Fruit fly (Drosophila melanogaster) ovary, adult (tissue): Measurements from ENCODE around the gene CG11839.

Experiments used
- CG17801 ChIP-seq: fragments of 200-800 bp; optimal IDR thresholded peaks from 2 replicates; lab custom pipeline; 2019; ENCODE audit warnings: missing biosample characterization, mild to moderate bottlenecking, missing genetic modification characterization, moderate library complexity; ENCODE audit not compliant: partially characterized antibody

CG11839 gene

DNA sequence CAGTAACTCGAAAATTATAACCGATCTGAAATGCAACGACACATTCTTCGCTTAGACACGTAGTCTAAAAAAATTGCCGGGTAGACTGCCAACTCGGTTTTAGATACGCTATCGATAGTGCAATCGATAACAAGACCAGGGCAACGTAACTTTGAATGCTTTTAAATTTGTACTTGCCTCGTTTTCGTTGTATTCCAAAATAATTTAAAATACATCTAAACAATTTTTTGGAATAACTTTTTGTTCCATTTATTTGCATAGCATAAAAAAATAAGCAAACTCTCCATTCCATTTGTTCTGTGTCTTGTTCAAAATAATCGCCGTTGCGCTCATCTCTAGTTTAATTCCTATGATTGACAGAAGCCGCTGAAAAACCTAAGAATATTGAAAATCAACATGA lies at the start of gene CG11839, which contains the start of gene Stt3B:
Gene CG11839 (plus strand): TSS at position 359 of the 400 bp plus-strand sequence.
Gene Stt3B (minus strand): TSS at position 69 of the 400 bp plus-strand sequence.
- TF ChIP-seq CG17801 (GFP tag; lab: Kevin White, UChicago): peak; percentile 77

dm6 chr3R:25023056-25023455 lies 46.7 kb upstream of the CG11839 start, which contains the start of gene beta4GalT7:
Gene beta4GalT7 (plus strand): TSS chr3R:25023256.
- TF ChIP-seq CG17801 (GFP tag; lab: Kevin White, UChicago): no peak

- TF ChIP-seq CG17801 (GFP tag; lab: Kevin White, UChicago): peak; percentile 93
These were observed 44.7 kb upstream of the CG11839 start, which contains the start of the genes EMC6 and Hr96 for dm6 chr3R:25024895-25025557. Gene EMC6 (minus strand): TSS chr3R:25025017. Gene Hr96 (plus strand): TSS chr3R:25025235.

dm6 chr3R:25027281-25028219 lies 42.2 kb upstream of the CG11839 start:
- TF ChIP-seq CG17801 (GFP tag; lab: Kevin White, UChicago): no peak

DNA sequence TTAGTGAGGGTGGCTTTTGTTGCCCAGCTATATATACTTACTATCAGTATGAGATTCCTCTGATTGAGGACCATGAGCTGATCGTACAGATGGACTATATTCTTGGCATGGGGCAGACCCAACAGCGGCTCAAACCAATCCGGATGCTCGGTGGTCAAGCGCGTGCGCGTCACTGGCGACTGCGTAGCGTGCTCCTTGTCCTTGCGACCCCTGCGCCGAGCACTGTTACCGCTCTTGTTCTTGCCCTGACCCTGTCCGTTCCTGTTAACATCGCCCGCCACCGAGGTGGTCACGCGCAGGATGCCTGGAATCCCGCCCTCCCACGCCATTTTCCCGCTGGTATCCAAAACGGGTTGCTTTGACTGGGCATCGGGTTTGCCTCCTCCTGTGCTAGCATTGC lies 37.0 kb upstream of the CG11839 start:
- no peak for TF ChIP-seq CG17801 (GFP tag; lab: Kevin White, UChicago)

DNA sequence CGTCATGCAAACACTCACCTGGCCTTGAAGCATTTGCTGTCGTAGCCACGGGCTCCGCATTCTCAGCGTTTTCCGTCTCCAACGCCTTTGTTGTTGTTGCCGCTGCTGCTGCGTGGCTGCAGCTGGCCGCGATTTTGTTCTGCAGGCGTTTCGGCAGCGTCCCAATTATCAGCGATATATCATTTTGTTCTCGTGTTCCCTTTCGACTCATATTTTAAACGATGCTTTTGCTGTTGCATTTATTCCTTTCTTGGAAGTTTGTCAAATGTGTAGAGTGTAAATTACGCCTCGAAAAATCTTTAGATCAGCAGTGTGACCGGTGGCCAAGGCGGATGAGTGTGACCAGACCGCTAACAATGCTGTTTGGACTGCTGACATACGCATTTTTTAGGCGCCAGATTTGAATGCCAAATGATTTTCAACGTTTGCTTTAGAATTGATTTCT lies 36.6 kb upstream of the CG11839 start, which contains the start of gene Smg6:
Gene Smg6 (minus strand): TSS at position 324 of the 445 bp plus-strand sequence.
- peak; percentile 35 for TF ChIP-seq CG17801 (GFP tag; lab: Kevin White, UChicago)

DNA sequence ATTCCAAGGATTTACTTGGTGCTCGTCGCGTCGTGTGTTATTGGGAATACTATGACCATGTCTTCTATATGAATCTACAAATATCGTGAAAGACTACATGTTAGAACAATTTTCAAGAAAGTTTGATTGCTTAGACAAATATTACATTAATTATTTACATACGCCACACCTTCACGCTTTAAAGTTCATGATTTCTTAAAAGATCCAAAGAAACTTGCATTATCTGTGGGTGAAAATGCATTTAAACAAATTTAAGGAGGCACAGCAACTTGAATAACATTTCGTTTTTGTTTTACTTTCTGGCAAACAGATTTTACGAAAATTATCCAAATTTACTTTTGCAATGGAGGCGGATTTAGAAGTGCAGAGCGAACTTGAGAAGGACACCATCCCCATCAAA lies 33.1 kb upstream of the CG11839 start, which contains the start of gene CG31115:
Gene CG31115 (plus strand): TSS at position 301 of the 400 bp plus-strand sequence.
- TF ChIP-seq CG17801 (GFP tag; lab: Kevin White, UChicago): no peak

DNA sequence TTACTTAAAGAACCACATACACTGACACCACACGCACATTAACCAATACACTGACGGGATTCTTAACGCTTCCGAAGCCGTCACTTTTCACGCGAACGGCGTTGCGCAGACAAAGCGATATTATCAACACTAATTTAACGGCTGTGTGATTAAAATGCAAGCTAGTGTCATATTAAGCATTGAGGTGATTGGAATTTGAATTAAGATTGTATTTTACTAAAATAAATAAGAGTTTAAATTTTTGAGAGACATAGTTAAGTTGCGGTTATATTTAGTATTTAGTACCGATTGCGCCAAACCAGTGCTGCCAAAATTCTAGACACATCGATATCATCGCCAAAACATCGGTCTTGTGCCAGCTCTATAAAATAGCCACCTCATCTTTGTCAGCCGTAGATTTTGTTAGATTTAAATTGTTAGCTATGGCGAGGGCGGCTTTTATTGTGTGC lies 30.7 kb upstream of the CG11839 start, which contains the start of the genes Ythdf and bai:
Gene Ythdf (minus strand): TSS at position 222 of the 449 bp plus-strand sequence.
Gene bai (plus strand): TSS at position 347 of the 449 bp plus-strand sequence.
- peak; percentile 15 for TF ChIP-seq CG17801 (GFP tag; lab: Kevin White, UChicago)

dm6 chr3R:25044816-25045551 lies 24.7 kb upstream of the CG11839 start, which contains the start of gene 5PtaseI:
Gene 5PtaseI (minus strand): TSS chr3R:25045151.
- TF ChIP-seq CG17801 (GFP tag; lab: Kevin White, UChicago): no peak

DNA sequence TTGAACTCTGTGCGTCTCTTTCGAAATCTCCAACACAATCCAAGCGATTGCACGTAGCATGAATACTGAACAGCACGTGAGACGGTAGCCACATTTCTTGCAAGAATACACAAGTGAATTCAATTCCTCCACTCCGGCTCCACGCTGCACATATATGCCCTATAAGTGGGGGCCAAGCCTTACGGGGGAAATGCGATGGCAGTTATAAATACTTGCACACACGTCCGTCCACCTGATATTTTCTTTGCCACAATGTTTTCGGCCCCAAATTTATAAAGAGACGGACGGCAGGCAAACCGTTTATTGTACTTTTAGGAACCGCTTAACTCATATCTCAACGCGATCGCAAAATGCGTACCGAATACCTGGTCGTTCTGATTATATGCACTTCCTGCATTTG lies 23.7 kb upstream of the CG11839 start, which contains the start of gene CG11786:
Gene CG11786 (plus strand): TSS at position 301 of the 400 bp plus-strand sequence.
- no peak for TF ChIP-seq CG17801 (GFP tag; lab: Kevin White, UChicago)

DNA sequence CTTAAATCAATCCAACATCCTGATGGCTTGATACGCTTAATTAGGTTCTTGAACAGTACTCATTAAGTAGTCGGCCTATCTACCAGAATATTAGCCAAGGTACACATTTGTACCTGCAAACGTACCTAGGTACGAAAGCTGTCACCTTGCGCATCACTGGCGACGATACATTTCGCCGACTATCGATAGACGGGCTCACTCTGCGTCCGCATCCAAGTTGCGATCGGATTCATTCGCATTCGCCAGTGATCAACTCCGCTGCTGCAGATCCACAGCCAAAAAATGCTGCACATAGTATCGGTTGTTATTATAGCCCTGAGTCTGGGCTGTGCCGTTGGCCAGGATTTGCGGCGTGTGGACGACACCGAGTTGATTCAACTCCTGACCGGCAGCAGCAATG lies 22.2 kb upstream of the CG11839 start, which contains the start of gene CG11790:
Gene CG11790 (plus strand): TSS at position 203 of the 400 bp plus-strand sequence.
- peak; percentile 38 for TF ChIP-seq CG17801 (GFP tag; lab: Kevin White, UChicago)

DNA sequence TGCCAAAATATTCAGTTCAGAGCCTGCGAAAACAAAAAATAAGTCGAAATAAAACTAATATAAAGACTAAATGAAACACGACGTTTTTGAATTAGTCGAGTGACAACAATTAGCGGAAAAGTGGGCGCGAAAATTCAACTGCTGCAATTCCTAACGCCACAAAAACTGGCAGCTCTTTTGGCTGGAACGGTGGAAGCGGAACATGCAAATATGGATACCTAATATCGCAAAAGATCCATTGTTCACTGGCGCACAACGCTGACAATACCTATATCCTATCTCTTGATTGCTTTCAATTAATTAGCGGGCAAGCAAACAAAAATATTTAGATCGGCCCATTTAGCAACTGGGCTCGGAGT lies 20.4 kb upstream of the CG11839 start, which contains the start of gene CG11791:
Gene CG11791 (plus strand): TSS at position 234 of the 359 bp plus-strand sequence.
- no peak for TF ChIP-seq CG17801 (GFP tag; lab: Kevin White, UChicago)

- TF ChIP-seq CG17801 (GFP tag; lab: Kevin White, UChicago): peak; percentile 88
These were observed 19.8 kb upstream of the CG11839 start for dm6 chr3R:25049742-25050517.
